Worm (Caenorhabditis elegans) whole organism, L4 larva: ENCODE measurements around the gene F28H6.8.

Experiments used
- aha-1 ChIP-seq: fragments of 150-350 bp; peaks from one replicate; lab custom pipeline; 2014; ENCODE audit warnings: missing biosample characterization, missing genetic modification characterization
- ama-1 ChIP-seq: fragments of 150-350 bp; optimal IDR thresholded peaks from 2 replicates; lab custom pipeline; 2014; ENCODE audit warnings: inconsistent platforms, mixed read lengths
- attf-4 ChIP-seq: sonication (generic microtip); optimal IDR thresholded peaks from 3 replicates; lab custom pipeline; 2017; ENCODE audit warnings: missing biosample characterization, missing genetic modification characterization
- ceh-20 ChIP-seq: fragments of 200-800 bp; sonication (Bioruptor generic); IDR thresholded peaks from 2 replicates; pipeline ENCODE4 v1.3.6; 2022; ENCODE audit warnings: missing genetic modification reagents, missing genetic modification characterization, missing compliant biosample characterization
- cey-2 ChIP-seq: sonication (generic microtip); optimal IDR thresholded peaks from 3 replicates; lab custom pipeline; 2017; ENCODE audit warnings: missing genetic modification characterization, mild to moderate bottlenecking, missing compliant biosample characterization, antibody characterized with exemption, borderline replicate concordance; ENCODE audit not compliant: insufficient read depth
- daf-16 ChIP-seq, 3 experiments: sonication (generic microtip); optimal IDR thresholded peaks; 2 replicates each; lab custom pipeline; 2016 to 2017; ENCODE audit warnings: missing genetic modification characterization in 3 of 3, missing genetic modification reagents in 3 of 3, mild to moderate bottlenecking in 2 of 3, missing compliant biosample characterization in 2 of 3, missing biosample characterization in 1 of 3, moderate library complexity in 1 of 3
- dmd-8 ChIP-seq: fragments of 200-800 bp; sonication (Bioruptor generic); IDR thresholded peaks from 2 replicates; pipeline ENCODE4 v1.3.6; 2022; ENCODE audit warnings: missing genetic modification characterization, missing compliant biosample characterization
- dmd-9 ChIP-seq: fragments of 200-800 bp; sonication (Bioruptor generic); IDR thresholded peaks from 2 replicates; pipeline ENCODE4 v1.3.6; 2022; ENCODE audit warnings: missing genetic modification reagents, missing genetic modification characterization, missing compliant biosample characterization
- duxl-1 ChIP-seq: sonication (generic microtip); optimal IDR thresholded peaks from 2 replicates; lab custom pipeline; 2016; ENCODE audit warnings: mild to moderate bottlenecking, missing genetic modification characterization, moderate library complexity, missing compliant biosample characterization; ENCODE audit not compliant: poor library complexity
- dve-1 ChIP-seq: sonication (generic microtip); optimal IDR thresholded peaks from 2 replicates; lab custom pipeline; 2017; ENCODE audit warnings: antibody characterized with exemption, mild to moderate bottlenecking, missing genetic modification characterization, missing compliant biosample characterization; ENCODE audit not compliant: insufficient read depth
- hlh-11 ChIP-seq: fragments of 200-800 bp; sonication (Bioruptor generic); optimal IDR thresholded peaks from 2 replicates; lab custom pipeline; 2018; ENCODE audit warnings: mild to moderate bottlenecking, missing genetic modification characterization, missing compliant biosample characterization
- hlh-30 ChIP-seq: sonication (generic microtip); optimal IDR thresholded peaks from 2 replicates; lab custom pipeline; 2017; ENCODE audit warnings: antibody characterized with exemption, mild to moderate bottlenecking, missing genetic modification characterization, missing compliant biosample characterization; ENCODE audit not compliant: insufficient read depth
- hmg-1.1 ChIP-seq: fragments of 200-800 bp; sonication (Bioruptor generic); IDR thresholded peaks from 2 replicates; pipeline ENCODE4 v1.3.6; 2022; ENCODE audit warnings: missing genetic modification reagents, missing genetic modification characterization, missing compliant biosample characterization
- lin-1 ChIP-seq: fragments of 200-800 bp; sonication (Bioruptor generic); IDR thresholded peaks from 2 replicates; pipeline ENCODE4 v1.3.6; 2022; ENCODE audit warnings: missing genetic modification reagents, missing genetic modification characterization, missing compliant biosample characterization
- madf-5 ChIP-seq, 2 experiments: fragments of 200-800 bp; sonication (Bioruptor generic); IDR thresholded peaks; 2 replicates each; pipeline ENCODE4 v1.3.6; 2022; ENCODE audit warnings: missing compliant biosample characterization in 2 of 2, missing genetic modification characterization in 2 of 2
- madf-9 ChIP-seq: fragments of 200-800 bp; sonication (Bioruptor generic); conservative IDR thresholded peaks from 2 replicates; pipeline ENCODE4 v1.3.6; 2022; ENCODE audit warnings: missing genetic modification reagents, missing genetic modification characterization, missing compliant biosample characterization
- mdl-1 ChIP-seq, 2 experiments: fragments of 150-350 bp in 1 of 2; sonication (generic microtip) in 1 of 2; optimal IDR thresholded peaks; 2 replicates each; lab custom pipeline; 2014 to 2017; ENCODE audit warnings: missing biosample characterization in 2 of 2, missing genetic modification characterization in 2 of 2
- mdt-29 ChIP-seq: fragments of 200-800 bp; sonication (Bioruptor generic); IDR thresholded peaks from 2 replicates; pipeline ENCODE4 v1.3.6; 2022; ENCODE audit warnings: missing genetic modification reagents, missing genetic modification characterization, missing compliant biosample characterization
- mep-1 ChIP-seq: fragments of 150-350 bp; sonication (generic microtip); optimal IDR thresholded peaks from 3 replicates; lab custom pipeline; 2014; ENCODE audit warnings: missing biosample characterization, missing genetic modification characterization
- mes-2 ChIP-seq: sonication (generic microtip); optimal IDR thresholded peaks from 2 replicates; lab custom pipeline; 2016; ENCODE audit warnings: missing genotype, mild to moderate bottlenecking, missing genetic modification characterization, missing compliant biosample characterization; ENCODE audit not compliant: poor library complexity, severe bottlenecking
- mxl-3 ChIP-seq: fragments of 200-800 bp; sonication (Bioruptor generic); optimal IDR thresholded peaks from 2 replicates; lab custom pipeline; 2018; ENCODE audit warnings: mild to moderate bottlenecking, missing genetic modification characterization, missing compliant biosample characterization
- nhr-10 ChIP-seq: fragments of 150-350 bp; optimal IDR thresholded peaks from 2 replicates; lab custom pipeline; 2014; ENCODE audit warnings: missing biosample characterization, missing genetic modification characterization
- nhr-111 ChIP-seq: fragments of 200-800 bp; sonication (Bioruptor generic); optimal IDR thresholded peaks from 2 replicates; lab custom pipeline; 2018; ENCODE audit warnings: mild to moderate bottlenecking, missing genetic modification characterization, missing compliant biosample characterization
- nhr-28 ChIP-seq: fragments of 150-350 bp; optimal IDR thresholded peaks from 2 replicates; lab custom pipeline; 2014; ENCODE audit warnings: missing biosample characterization, missing genetic modification characterization
- nhr-41 ChIP-seq: fragments of 200-800 bp; sonication (Bioruptor generic); IDR thresholded peaks from 2 replicates; pipeline ENCODE4 v1.3.6; 2022; ENCODE audit warnings: missing genetic modification reagents, missing genetic modification characterization, missing compliant biosample characterization
- nhr-6 ChIP-seq: fragments of 150-350 bp; optimal IDR thresholded peaks from 2 replicates; lab custom pipeline; 2014; ENCODE audit warnings: missing biosample characterization, missing genetic modification characterization
- nhr-77 ChIP-seq: fragments of 150-350 bp; optimal IDR thresholded peaks from 2 replicates; lab custom pipeline; 2014; ENCODE audit warnings: missing biosample characterization, missing genetic modification characterization
- rbr-2 ChIP-seq: sonication (generic microtip); optimal IDR thresholded peaks from 2 replicates; lab custom pipeline; 2016; ENCODE audit warnings: missing genotype, missing genetic modification characterization, missing compliant biosample characterization
- sdz-12 ChIP-seq: fragments of 200-800 bp; sonication (Bioruptor generic); optimal IDR thresholded peaks from 2 replicates; lab custom pipeline; 2018; ENCODE audit warnings: mild to moderate bottlenecking, missing genetic modification characterization, missing compliant biosample characterization
- set-16 ChIP-seq: fragments of 200-800 bp; sonication (Bioruptor generic); IDR thresholded peaks from 2 replicates; pipeline ENCODE4 v1.3.6; 2022; ENCODE audit warnings: missing genetic modification reagents, missing genetic modification characterization, missing compliant biosample characterization
- unc-62 ChIP-seq, 3 experiments: fragments of 150-350 bp in 1 of 3; sonication (generic microtip); optimal IDR thresholded peaks in 2 of 3; peaks in 1 of 3; 1 replicate in 1 of 3; 2 replicates in 2 of 3; lab custom pipeline; 2014 to 2017; ENCODE audit warnings: missing biosample characterization in 3 of 3, missing genetic modification characterization in 3 of 3, missing genetic modification reagents in 3 of 3, missing genotype in 1 of 3
- zip-11 ChIP-seq: fragments of 200-800 bp; sonication (Bioruptor generic); IDR thresholded peaks from 2 replicates; pipeline ENCODE4 v1.3.6; 2022; ENCODE audit warnings: missing genetic modification characterization, missing compliant biosample characterization

The F28H6.8 gene

ce11 chrX:14134883-14135282 lies 739 bp upstream of the F28H6.8 start (continued):
- TF ChIP-seq unc-62 (GFP tag; optimal IDR thresholded peaks at IDR 0.05 in 1 of 2; lab: Kevin White, UChicago), result no peak
- TF ChIP-seq unc-62 (tag; optimal IDR thresholded peaks at IDR 0.05; lab: Kevin White, UChicago), result no peak
- TF ChIP-seq nhr-111 (GFP tag; lab: Kevin White, UChicago), result no peak
- TF ChIP-seq nhr-10 (tag; lab: Kevin White, UChicago), result no peak
- TF ChIP-seq zip-11 (GFP tag; lab: Robert Waterston, UW), result no peak
- TF ChIP-seq hmg-1.1 (GFP tag; lab: Robert Waterston, UW), result peak; percentile 52; the same call in 1 of the 2 replicates
- TF ChIP-seq attf-4 (tag; lab: Kevin White, UChicago), result no peak
- TF ChIP-seq nhr-77 (tag; lab: Kevin White, UChicago), result no peak
- TF ChIP-seq mes-2 (tag; lab: Kevin White, UChicago), result peak; percentile 54
- 0 out of 2 replicates have a peak, but pooled peaks have one; percentile 27 for TF ChIP-seq ceh-20
- TF ChIP-seq duxl-1, result peak; percentile 39

- TF ChIP-seq unc-62 (GFP tag; optimal IDR thresholded peaks at IDR 0.05 in 1 of 2; lab: Kevin White, UChicago), result peak in 1 of 2 experiments; percentile 62
- no peak for TF ChIP-seq unc-62 (tag; optimal IDR thresholded peaks at IDR 0.05; lab: Kevin White, UChicago)
- TF ChIP-seq cey-2 (tag; lab: Kevin White, UChicago), result no peak
These were observed 1.5 kb downstream of the F28H6.8 start for ce11 chrX:14132677-14133076.

- TF ChIP-seq dmd-8 (GFP tag; lab: Robert Waterston, UW) (no peak), aha-1 (tag; lab: Kevin White, UChicago) (peak; percentile 90)
These were observed 2.7 kb downstream of the F28H6.8 start for ce11 chrX:14131476-14131875.

- TF ChIP-seq hlh-11, result peak; percentile 51
- no peak for TF ChIP-seq daf-16 (GFP tag; optimal IDR thresholded peaks at IDR 0.05; lab: Kevin White, UChicago)
- TF ChIP-seq daf-16 (tag; optimal IDR thresholded peaks at IDR 0.05; lab: Kevin White, UChicago), result peak; percentile 16
- TF ChIP-seq ama-1 (lab: Kevin White, UChicago), result no peak
- peak; percentile 17 for TF ChIP-seq mxl-3 (GFP tag; lab: Kevin White, UChicago)
- peak; percentile 4 for TF ChIP-seq nhr-6 (tag; lab: Kevin White, UChicago)
- TF ChIP-seq sdz-12 (GFP tag; lab: Kevin White, UChicago), result no peak
- peak; percentile 4 for TF ChIP-seq rbr-2 (tag; lab: Kevin White, UChicago)
- no peak for TF ChIP-seq mep-1 (tag; lab: Kevin White, UChicago)
- no peak for TF ChIP-seq madf-9 (GFP tag; lab: Robert Waterston, UW)
- TF ChIP-seq mdl-1 (tag; optimal IDR thresholded peaks at IDR 0.05; lab: Kevin White, UChicago), result no peak
- TF ChIP-seq set-16 (GFP tag; lab: Robert Waterston, UW), result peak; percentile 46
- TF ChIP-seq hlh-30 (tag; lab: Kevin White, UChicago), result peak; percentile 29
- no peak for TF ChIP-seq lin-1 (GFP tag; lab: Robert Waterston, UW)
- no peak for TF ChIP-seq madf-5 (GFP tag; IDR thresholded peaks at IDR 0.05; lab: Robert Waterston, UW)
- peak; percentile 71 for TF ChIP-seq mes-2 (tag; lab: Kevin White, UChicago)
These were observed 6.7 kb downstream of the F28H6.8 start, which contains the start of gene F28H6.4 for ce11 chrX:14127291-14127922. Gene F28H6.4, plus strand, starts transcription at chrX:14127872.

ce11 chrX:14125870-14126269 lies 8.3 kb downstream of the F28H6.8 start, which contains the start of gene F28H6.6:
Gene F28H6.6, minus strand, starts transcription at chrX:14125879.
- TF ChIP-seq nhr-28 (tag; lab: Kevin White, UChicago) (peak; percentile 57), mdt-29 (0 out of 2 replicates have a peak, but pooled peaks have one; percentile 21), nhr-41 (GFP tag; lab: Robert Waterston, UW) (no peak), dmd-9 (no peak), aha-1 (tag; lab: Kevin White, UChicago) (peak; percentile 65), dve-1 (tag; lab: Kevin White, UChicago) (peak; percentile 5), daf-16 (GFP tag; optimal IDR thresholded peaks at IDR 0.05; lab: Kevin White, UChicago) (no peak), daf-16 (tag; optimal IDR thresholded peaks at IDR 0.05; lab: Kevin White, UChicago) (peak; percentile 55), mes-2 (tag; lab: Kevin White, UChicago) (peak; percentile 32)
